Worm (Caenorhabditis elegans): ENCODE data around the gene Y41C4A.32.

- TF ChIP-seq elt-1 (tag; optimal IDR thresholded peaks at IDR 0.05) (no peak), pqm-1 (tag; optimal IDR thresholded peaks at IDR 0.05) (no peak), tbx-2 (tag; optimal IDR thresholded peaks at IDR 0.05) (no peak), nhr-237 (tag; optimal IDR thresholded peaks at IDR 0.05) (no peak), snpc-4 (tag; optimal IDR thresholded peaks at IDR 0.05) (no peak), unc-62 (GFP tag; optimal IDR thresholded peaks at IDR 0.05) (no peak), fos-1 (tag; optimal IDR thresholded peaks at IDR 0.05) (no peak), nhr-11 (tag; optimal IDR thresholded peaks at IDR 0.05) (no peak), ceh-82 (tag; optimal IDR thresholded peaks at IDR 0.05) (no peak), zag-1 (tag; optimal IDR thresholded peaks at IDR 0.05) (no peak), aly-2 (tag; optimal IDR thresholded peaks at IDR 0.05) (no peak), ztf-4 (tag; optimal IDR thresholded peaks at IDR 0.05) (no peak), nhr-12 (tag; optimal IDR thresholded peaks at IDR 0.05) (no peak), nhr-76 (tag; optimal IDR thresholded peaks at IDR 0.05) (no peak)
These were observed 38.5 kb upstream of the Y41C4A.32 start for ce11 chrIII:11683038-11683437.

Data from whole organism, L3 larva.